Fruit fly (Drosophila melanogaster) whole organism, prepupa: ENCODE results near the gene phr6-4.

Experiments used
- CG10631 ChIP-seq: fragments of 200-800 bp; sonication (Bioruptor generic); optimal IDR thresholded peaks from 2 replicates; lab custom pipeline; 2016; ENCODE audit warnings: missing biosample characterization, missing genetic modification characterization
- CG11902 ChIP-seq: fragments of 200-800 bp; sonication (Bioruptor generic); optimal IDR thresholded peaks from 3 replicates; lab custom pipeline; 2016; ENCODE audit warnings: missing biosample characterization, missing genetic modification characterization
- CG15336 ChIP-seq: fragments of 200-800 bp; sonication (Bioruptor generic); IDR thresholded peaks from 2 replicates; pipeline ENCODE4 v1.3.6; 2022; ENCODE audit warnings: missing biosample characterization, missing genetic modification characterization
- CG16779 ChIP-seq: fragments of 200-800 bp; sonication (Bioruptor generic); optimal IDR thresholded peaks from 3 replicates; lab custom pipeline; 2017; ENCODE audit warnings: missing biosample characterization, mild to moderate bottlenecking, missing genetic modification characterization
- CG3032 ChIP-seq: fragments of 200-800 bp; optimal IDR thresholded peaks from 2 replicates; lab custom pipeline; 2019; ENCODE audit warnings: missing biosample characterization, mild to moderate bottlenecking, missing genetic modification characterization, moderate library complexity
- CG31627 ChIP-seq: fragments of 200-800 bp; sonication (Bioruptor generic); optimal IDR thresholded peaks from 3 replicates; lab custom pipeline; 2016; ENCODE audit warnings: missing biosample characterization, missing genetic modification characterization
- CG32006 ChIP-seq: fragments of 200-800 bp; sonication (Bioruptor generic); optimal IDR thresholded peaks from 3 replicates; lab custom pipeline; 2017; ENCODE audit warnings: missing biosample characterization, mild to moderate bottlenecking, missing genetic modification characterization
- CG34406 ChIP-seq: fragments of 200-800 bp; sonication (Bioruptor generic); optimal IDR thresholded peaks from 3 replicates; lab custom pipeline; 2016; ENCODE audit warnings: missing biosample characterization, missing genetic modification characterization
- CG6792 ChIP-seq: fragments of 200-800 bp; sonication (Bioruptor generic); optimal IDR thresholded peaks from 3 replicates; lab custom pipeline; 2016; ENCODE audit warnings: missing biosample characterization, missing genetic modification characterization
- CG6808 ChIP-seq: fragments of 200-800 bp; sonication (Bioruptor generic); optimal IDR thresholded peaks from 3 replicates; lab custom pipeline; 2017; ENCODE audit warnings: missing biosample characterization, missing genetic modification characterization, mild to moderate bottlenecking, moderate library complexity, missing genetic modification reagents
- CG6854 ChIP-seq: fragments of 200-800 bp; sonication (Bioruptor generic); optimal IDR thresholded peaks from 2 replicates; lab custom pipeline; 2017; ENCODE audit warnings: missing biosample characterization, mild to moderate bottlenecking, missing genetic modification characterization
- CG7368 ChIP-seq: fragments of 200-800 bp; sonication (Bioruptor generic); optimal IDR thresholded peaks from 3 replicates; lab custom pipeline; 2016; ENCODE audit warnings: missing biosample characterization, missing genetic modification characterization
- CG8119 ChIP-seq: fragments of 200-800 bp; sonication (Bioruptor generic); IDR thresholded peaks from 3 replicates; pipeline ENCODE4 v1.3.6; 2022; ENCODE audit warnings: missing biosample characterization, missing genetic modification characterization
- CG8632 ChIP-seq: fragments of 200-800 bp; sonication (Bioruptor generic); optimal IDR thresholded peaks from 3 replicates; lab custom pipeline; 2016; ENCODE audit warnings: missing biosample characterization, missing genetic modification characterization
- CG9139 ChIP-seq: fragments of 200-800 bp; sonication (Bioruptor generic); optimal IDR thresholded peaks from 3 replicates; lab custom pipeline; 2017; ENCODE audit warnings: missing biosample characterization, mild to moderate bottlenecking, missing genetic modification characterization
- Eip75B ChIP-seq: fragments of 200-800 bp; sonication (Bioruptor generic); optimal IDR thresholded peaks from 3 replicates; lab custom pipeline; 2016; ENCODE audit warnings: missing biosample characterization, missing genetic modification characterization
- Eip78C ChIP-seq: fragments of 200-800 bp; sonication (Bioruptor generic); peaks from one replicate; lab custom pipeline; 2016; ENCODE audit warnings: missing biosample characterization, missing genetic modification characterization
- Hr38 ChIP-seq: sonication (Bioruptor generic); optimal IDR thresholded peaks from 2 replicates; lab custom pipeline; 2016; ENCODE audit warnings: missing biosample characterization, missing genetic modification characterization
- Hr39 ChIP-seq: fragments of 200-800 bp; sonication (Bioruptor generic); optimal IDR thresholded peaks from 2 replicates; lab custom pipeline; 2016; ENCODE audit warnings: missing biosample characterization, missing genetic modification characterization
- Hr4 ChIP-seq: fragments of 200-800 bp; sonication (Bioruptor generic); optimal IDR thresholded peaks from 3 replicates; lab custom pipeline; 2016; ENCODE audit warnings: missing biosample characterization, missing genetic modification characterization
- Lpt ChIP-seq: fragments of 200-800 bp; sonication (Bioruptor generic); optimal IDR thresholded peaks from 3 replicates; lab custom pipeline; 2016; ENCODE audit warnings: missing biosample characterization, missing genetic modification characterization
- OdsH ChIP-seq: fragments of 200-800 bp; sonication (Bioruptor generic); optimal IDR thresholded peaks from 3 replicates; lab custom pipeline; 2016; ENCODE audit warnings: missing biosample characterization, missing genetic modification characterization
- Smox ChIP-seq: fragments of 200-800 bp; sonication (Bioruptor generic); optimal IDR thresholded peaks from 3 replicates; lab custom pipeline; 2016; ENCODE audit warnings: missing biosample characterization, missing genetic modification characterization
- Sox14 ChIP-seq: fragments of 200-800 bp; sonication (Bioruptor generic); optimal IDR thresholded peaks from 3 replicates; lab custom pipeline; 2016; ENCODE audit warnings: missing biosample characterization, missing genetic modification characterization
- Sox15 ChIP-seq: fragments of 200-800 bp; sonication (Bioruptor generic); optimal IDR thresholded peaks from 3 replicates; lab custom pipeline; 2016; ENCODE audit warnings: missing biosample characterization, missing genetic modification characterization
- achi ChIP-seq: fragments of 200-800 bp; sonication (Bioruptor generic); optimal IDR thresholded peaks from 3 replicates; lab custom pipeline; 2016; ENCODE audit warnings: missing biosample characterization, missing genetic modification characterization
- cyc ChIP-seq: fragments of 200-800 bp; sonication (Bioruptor generic); optimal IDR thresholded peaks from 3 replicates; lab custom pipeline; 2016; ENCODE audit warnings: missing biosample characterization, missing genetic modification characterization
- dac ChIP-seq: fragments of 200-800 bp; sonication (Bioruptor generic); optimal IDR thresholded peaks from 2 replicates; lab custom pipeline; 2017; ENCODE audit warnings: missing biosample characterization, mild to moderate bottlenecking, missing genetic modification characterization
- esn ChIP-seq: fragments of 200-800 bp; sonication (Bioruptor generic); optimal IDR thresholded peaks from 2 replicates; lab custom pipeline; 2016; ENCODE audit warnings: missing biosample characterization, mild to moderate bottlenecking, missing genetic modification characterization, moderate library complexity
- fd59A ChIP-seq: fragments of 200-800 bp; sonication (Bioruptor generic); optimal IDR thresholded peaks from 2 replicates; lab custom pipeline; 2017; ENCODE audit warnings: missing biosample characterization, mild to moderate bottlenecking, missing genetic modification characterization, missing genetic modification reagents
- fd85E ChIP-seq: fragments of 200-800 bp; sonication (Bioruptor generic); optimal IDR thresholded peaks from 3 replicates; lab custom pipeline; 2016; ENCODE audit warnings: missing biosample characterization, missing genetic modification characterization
- fkh ChIP-seq: fragments of 200-800 bp; sonication (Bioruptor generic); optimal IDR thresholded peaks from 3 replicates; lab custom pipeline; 2017; ENCODE audit warnings: missing biosample characterization, mild to moderate bottlenecking, missing genetic modification characterization, moderate library complexity
- lz ChIP-seq: fragments of 200-800 bp; sonication (Bioruptor generic); optimal IDR thresholded peaks from 3 replicates; lab custom pipeline; 2016; ENCODE audit warnings: missing biosample characterization, missing genetic modification characterization
- net ChIP-seq: fragments of 200-800 bp; sonication (Bioruptor generic); optimal IDR thresholded peaks from 3 replicates; lab custom pipeline; 2016; ENCODE audit warnings: missing biosample characterization, missing genetic modification characterization
- pdm3 ChIP-seq: fragments of 200-800 bp; sonication (Bioruptor generic); optimal IDR thresholded peaks from 3 replicates; lab custom pipeline; 2016; ENCODE audit warnings: missing biosample characterization, missing genetic modification characterization
- salr ChIP-seq, 2 experiments: fragments of 200-800 bp; sonication (Bioruptor generic); optimal IDR thresholded peaks; 3 replicates each; lab custom pipeline; 2016 to 2018; ENCODE audit warnings: missing biosample characterization in 2 of 2, missing genetic modification characterization in 2 of 2, mild to moderate bottlenecking in 1 of 2
- spab ChIP-seq: fragments of 200-800 bp; sonication (Bioruptor generic); optimal IDR thresholded peaks from 2 replicates; lab custom pipeline; 2017; ENCODE audit warnings: missing biosample characterization, mild to moderate bottlenecking, missing genetic modification characterization, missing genetic modification reagents
- svp ChIP-seq: fragments of 200-800 bp; sonication (Bioruptor generic); peaks from one replicate; lab custom pipeline; 2016; ENCODE audit warnings: missing biosample characterization, missing genetic modification characterization
- topi ChIP-seq: fragments of 200-800 bp; sonication (Bioruptor generic); optimal IDR thresholded peaks from 3 replicates; lab custom pipeline; 2016; ENCODE audit warnings: missing biosample characterization, missing genetic modification characterization

Gene phr6-4

DNA sequence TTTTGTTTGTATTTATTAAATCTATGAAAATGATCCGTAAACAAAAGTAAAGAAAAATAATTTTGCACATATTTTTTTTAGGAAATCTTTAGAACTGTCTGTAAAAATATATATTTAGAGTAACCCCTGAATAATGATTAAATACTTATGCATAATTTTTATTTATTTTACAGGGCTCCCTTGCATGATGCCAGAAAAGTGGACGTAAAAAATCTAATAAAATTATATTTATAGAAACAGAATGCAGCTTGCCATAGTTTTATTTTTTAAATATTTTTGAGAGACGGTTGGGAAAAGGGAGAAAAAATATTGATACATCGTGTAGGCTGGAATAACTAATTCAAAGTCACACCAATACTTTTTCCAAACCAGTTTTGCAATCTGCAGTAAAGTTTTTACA, 3.0 kb upstream of the phr6-4 start, which contains the start of gene CG18810:
Gene CG18810 (plus strand): TSS at position 301 of the 400 bp plus-strand sequence.
- TF ChIP-seq Hr38 (no peak), CG31627 (no peak), Sox15 (GFP tag; lab: Kevin White, UChicago) (no peak), fd85E (GFP tag; lab: Kevin White, UChicago) (no peak), CG9139 (GFP tag; lab: Kevin White, UChicago) (no peak), svp (GFP tag; lab: Kevin White, UChicago) (no peak), Eip75B (GFP tag; lab: Kevin White, UChicago) (no peak), cyc (GFP tag; lab: Kevin White, UChicago) (no peak), achi (GFP tag; lab: Kevin White, UChicago) (no peak), topi (GFP tag; lab: Kevin White, UChicago) (no peak), Hr39 (GFP tag; lab: Kevin White, UChicago) (no peak), CG34406 (GFP tag; lab: Kevin White, UChicago) (no peak), fkh (no peak), CG11902 (GFP tag; lab: Kevin White, UChicago) (no peak), CG6792 (GFP tag; lab: Kevin White, UChicago) (no peak)

dm6 chr2L:20647240-20647908, 1.8 kb upstream of the phr6-4 start:
- TF ChIP-seq CG3032 (tag; lab: Kevin White, UChicago) (no peak), CG8632 (GFP tag; lab: Kevin White, UChicago) (no peak), esn (GFP tag; lab: Kevin White, UChicago) (peak; percentile 7), spab (GFP tag; lab: Kevin White, UChicago) (no peak), Hr4 (GFP tag; lab: Kevin White, UChicago) (no peak), Eip78C (GFP tag; lab: Kevin White, UChicago) (peak; percentile 48), fkh (peak; percentile 38), svp (GFP tag; lab: Kevin White, UChicago) (peak; percentile 63)

DNA sequence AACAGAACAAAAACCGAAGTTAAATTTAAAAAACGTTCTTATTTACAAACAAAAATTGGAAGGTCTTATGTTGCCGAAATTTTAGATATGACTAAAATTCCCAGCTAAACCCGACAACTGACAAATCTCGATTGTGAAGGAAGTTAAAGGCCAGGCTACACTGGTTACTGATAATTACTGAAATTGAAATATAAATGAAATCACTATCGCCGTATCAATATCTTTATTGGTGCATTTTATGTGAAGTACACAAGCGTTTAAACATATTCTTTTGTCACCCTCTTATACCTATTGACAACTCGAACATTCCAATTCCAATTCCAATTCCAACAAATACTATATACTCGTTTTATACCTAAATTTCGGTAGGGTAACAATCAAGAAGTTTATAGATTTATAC, 2.4 kb downstream of the phr6-4 start, which contains the start of gene CG17470:
Gene CG17470 (minus strand): TSS at position 101 of the 400 bp plus-strand sequence.
- TF ChIP-seq Smox (GFP tag; lab: Kevin White, UChicago), result no peak
- TF ChIP-seq Lpt (GFP tag; lab: Kevin White, UChicago), result no peak
- TF ChIP-seq Eip78C (GFP tag; lab: Kevin White, UChicago), result no peak
- TF ChIP-seq dac (GFP tag; lab: Kevin White, UChicago), result no peak
- no peak for TF ChIP-seq fkh
- no peak for TF ChIP-seq Hr38
- TF ChIP-seq salr (GFP tag; optimal IDR thresholded peaks at IDR 0.05; lab: Kevin White, UChicago), result no peak
- no peak for TF ChIP-seq net (GFP tag; lab: Kevin White, UChicago)
- TF ChIP-seq CG11902 (GFP tag; lab: Kevin White, UChicago), result no peak
- TF ChIP-seq lz (GFP tag; lab: Kevin White, UChicago), result no peak
- TF ChIP-seq CG32006 (GFP tag; lab: Kevin White, UChicago), result no peak
- TF ChIP-seq CG6854, result no peak
- no peak for TF ChIP-seq Hr4 (GFP tag; lab: Kevin White, UChicago)

dm6 chr2L:20640617-20641016, 5.0 kb downstream of the phr6-4 start, which contains the start of gene Sfp38D:
Gene Sfp38D, plus strand, starts transcription at chr2L:20640917.
- TF ChIP-seq CG32006 (GFP tag; lab: Kevin White, UChicago), result no peak
- no peak for TF ChIP-seq CG10631 (GFP tag; lab: Kevin White, UChicago)
- no peak for TF ChIP-seq fd59A (GFP tag; lab: Kevin White, UChicago)
- no peak for TF ChIP-seq CG7368 (GFP tag; lab: Kevin White, UChicago)
- no peak for TF ChIP-seq pdm3 (GFP tag; lab: Kevin White, UChicago)
- no peak for TF ChIP-seq CG3032 (tag; lab: Kevin White, UChicago)
- no peak for TF ChIP-seq Sox14 (GFP tag; lab: Kevin White, UChicago)
- no peak for TF ChIP-seq CG8119
- TF ChIP-seq CG15336, result no peak
- TF ChIP-seq CG16779 (tag; lab: Kevin White, UChicago), result no peak
- TF ChIP-seq Smox (GFP tag; lab: Kevin White, UChicago), result no peak
- no peak for TF ChIP-seq OdsH (GFP tag; lab: Kevin White, UChicago)
- TF ChIP-seq fd85E (GFP tag; lab: Kevin White, UChicago), result no peak
- no peak for TF ChIP-seq CG9139 (GFP tag; lab: Kevin White, UChicago)
- TF ChIP-seq CG6808 (GFP tag; lab: Kevin White, UChicago), result no peak
